Fruit fly (Drosophila melanogaster): ENCODE data around the gene fal.
A peak's percentile ranks its signal among the peaks of the same experiment; 100 is the strongest.

Gene fal

DNA sequence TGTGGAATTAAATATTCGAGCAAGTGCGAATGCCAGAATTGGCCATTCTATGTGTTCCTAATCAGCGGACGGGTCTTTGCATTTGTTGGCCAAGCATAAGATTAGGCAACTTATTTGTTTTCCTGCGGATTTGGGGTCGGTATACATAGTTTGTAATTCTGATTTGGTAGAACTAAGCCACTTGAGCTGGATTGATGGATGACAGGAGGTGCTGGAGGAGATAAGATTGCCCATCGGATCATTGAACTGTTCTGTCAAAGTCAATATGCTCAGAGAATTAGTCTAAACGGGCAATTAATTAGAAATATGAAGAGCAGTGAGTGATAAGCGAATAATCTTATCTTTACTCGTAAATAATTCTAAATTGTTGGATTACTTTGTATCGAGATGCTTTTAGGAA is 5.0 kb upstream of the fal start:
- TF ChIP-seq EcR (GFP tag; optimal IDR thresholded peaks at IDR 0.05) (no peak), CG8301 (tag; optimal IDR thresholded peaks at IDR 0.05) (no peak), Snoo (tag; optimal IDR thresholded peaks at IDR 0.05) (no peak), CG32121 (GFP tag; IDR thresholded peaks at IDR 0.05) (no peak), CG17806 (tag; optimal IDR thresholded peaks at IDR 0.05) (no peak), gl (tag; optimal IDR thresholded peaks at IDR 0.05) (no peak), CG15710 (tag; optimal IDR thresholded peaks at IDR 0.05) (no peak), Ets98B (GFP tag; IDR thresholded peaks at IDR 0.05) (no peak), CG14655 (GFP tag; optimal IDR thresholded peaks at IDR 0.05) (no peak), rn (GFP tag; IDR thresholded peaks at IDR 0.05) (no peak), CG9948 (tag; optimal IDR thresholded peaks at IDR 0.05) (no peak), Pif1B (GFP tag; optimal IDR thresholded peaks at IDR 0.05) (no peak), CG8159 (tag; optimal IDR thresholded peaks at IDR 0.05) (no peak), fd96Ca (GFP tag; IDR thresholded peaks at IDR 0.05) (no peak), CG10348 (GFP tag; IDR thresholded peaks at IDR 0.05) (no peak), CG4496 (GFP tag; IDR thresholded peaks at IDR 0.05) (no peak), CG12605 (GFP tag; IDR thresholded peaks at IDR 0.05) (no peak), CG34367 (tag; optimal IDR thresholded peaks at IDR 0.05) (no peak)

DNA sequence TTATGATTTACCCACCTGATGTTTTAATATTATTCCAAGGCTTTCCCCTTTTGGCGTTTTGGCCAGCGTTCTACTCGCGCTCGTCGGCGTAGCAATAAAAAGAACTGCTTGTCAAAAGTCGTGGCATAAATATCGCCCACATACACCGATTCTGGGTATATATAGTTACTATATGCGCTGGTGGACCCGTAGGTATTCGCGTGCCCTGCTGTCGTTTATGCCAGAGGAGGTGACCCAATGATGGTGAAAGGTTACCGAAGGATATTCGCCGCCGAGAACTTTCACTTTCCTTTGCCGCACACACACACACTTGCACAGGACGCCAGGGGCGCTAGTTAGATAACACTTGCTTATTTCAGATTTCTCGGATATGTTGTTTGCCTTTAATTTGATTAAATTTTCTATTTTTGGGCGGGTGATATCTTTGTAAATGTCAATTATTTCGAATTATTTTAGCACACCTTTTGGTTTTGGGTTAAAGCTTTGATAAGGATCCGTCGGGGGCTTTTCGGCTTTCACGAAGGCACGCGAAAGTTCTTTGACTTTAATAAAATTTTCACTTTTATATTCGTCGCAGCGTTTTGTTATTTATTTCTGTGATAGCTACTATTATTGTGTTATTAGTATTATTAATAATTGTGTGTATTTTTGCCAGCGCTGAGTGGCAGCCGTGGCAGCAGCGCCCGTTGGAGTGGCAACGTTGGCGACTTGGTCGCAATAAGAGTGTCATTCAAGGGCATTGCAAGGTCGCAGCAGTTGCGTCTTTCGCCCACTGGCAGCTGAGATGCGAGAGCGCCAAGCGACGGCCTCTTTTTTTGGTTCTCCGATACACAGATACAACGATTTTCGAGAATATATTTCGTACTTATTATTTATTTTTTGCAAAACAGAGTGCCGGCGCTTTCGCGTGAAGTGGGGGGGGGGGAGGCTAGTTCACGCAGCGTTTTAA is 2.6 kb upstream of the fal start:
- no peak for TF ChIP-seq Ets98B (GFP tag; IDR thresholded peaks at IDR 0.05)
- TF ChIP-seq EcR (GFP tag; optimal IDR thresholded peaks at IDR 0.05), result no peak

DNA sequence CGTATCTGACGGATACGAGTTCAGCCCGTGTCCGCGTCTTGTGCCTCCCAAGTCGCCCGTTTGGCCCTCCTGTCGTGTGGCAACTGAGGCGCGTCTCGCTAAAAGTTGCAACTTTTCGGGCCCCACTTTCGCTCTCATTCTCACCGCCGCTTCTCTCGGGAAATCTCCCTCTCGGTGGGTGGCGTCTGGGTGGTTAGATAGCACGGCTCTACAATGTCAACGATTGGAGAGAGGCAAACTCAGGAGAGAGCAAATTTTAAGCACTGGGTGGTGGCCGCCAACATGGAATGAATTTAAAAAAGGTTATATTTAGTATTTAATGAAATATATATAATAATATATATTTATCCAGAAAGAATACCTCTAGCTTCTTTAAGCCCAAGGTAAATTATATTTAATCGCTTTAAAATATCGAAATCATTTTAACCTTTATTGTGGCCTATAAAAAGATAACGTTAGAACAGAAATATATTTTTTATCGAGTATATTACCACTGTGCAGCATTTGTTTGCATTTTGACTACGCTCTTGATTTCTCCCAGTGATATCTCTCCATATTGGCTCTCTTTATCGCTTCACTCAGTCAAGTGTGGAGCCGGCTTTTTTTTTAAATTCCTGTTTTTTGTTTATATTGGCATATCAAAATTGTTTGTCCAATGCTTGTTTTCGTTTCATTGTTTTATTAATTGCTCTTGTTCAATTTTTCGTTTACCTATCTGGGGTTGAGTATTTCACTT is 1.8 kb upstream of the fal start, which contains the start of gene Gbs-76A:
Gene Gbs-76A (minus strand): TSS at position 327 of the 736 bp plus-strand sequence.
- peak; percentile 67 for TF ChIP-seq Pif1A (GFP tag; optimal IDR thresholded peaks at IDR 0.05)
- TF ChIP-seq CG9948 (tag; optimal IDR thresholded peaks at IDR 0.05), result peak; percentile 95
- peak; percentile 87 for TF ChIP-seq CG17806 (tag; optimal IDR thresholded peaks at IDR 0.05)
- TF ChIP-seq rn (GFP tag; IDR thresholded peaks at IDR 0.05), result peak; percentile 86
- peak; percentile 86 for TF ChIP-seq CG15710 (tag; optimal IDR thresholded peaks at IDR 0.05)
- peak; percentile 89 for TF ChIP-seq CG14655 (GFP tag; optimal IDR thresholded peaks at IDR 0.05)
- no peak; the same call in 2 of the 3 replicates for TF ChIP-seq CG4496 (GFP tag; IDR thresholded peaks at IDR 0.05)
- peak; percentile 65; the same call in 1 of the 3 replicates for TF ChIP-seq fd96Ca (GFP tag; IDR thresholded peaks at IDR 0.05)
- peak; percentile 80 for TF ChIP-seq Snoo (tag; optimal IDR thresholded peaks at IDR 0.05)
- TF ChIP-seq EcR (GFP tag; optimal IDR thresholded peaks at IDR 0.05), result no peak
- TF ChIP-seq CG10348 (GFP tag; IDR thresholded peaks at IDR 0.05), result peak; percentile 71; the same call in 1 of the 2 replicates
- TF ChIP-seq CG8301 (tag; optimal IDR thresholded peaks at IDR 0.05), result peak; percentile 81
- peak; percentile 83 for TF ChIP-seq CG34367 (tag; optimal IDR thresholded peaks at IDR 0.05)
- TF ChIP-seq CG12605 (GFP tag; IDR thresholded peaks at IDR 0.05), result peak; percentile 79
- peak; percentile 92 for TF ChIP-seq CG8159 (tag; optimal IDR thresholded peaks at IDR 0.05)
- peak; percentile 70 for TF ChIP-seq gl (tag; optimal IDR thresholded peaks at IDR 0.05)
- peak; percentile 81 for TF ChIP-seq Ets98B (GFP tag; IDR thresholded peaks at IDR 0.05)
- TF ChIP-seq D1 (tag; optimal IDR thresholded peaks at IDR 0.05), result peak; percentile 88
- TF ChIP-seq Pif1B (GFP tag; optimal IDR thresholded peaks at IDR 0.05), result peak; percentile 64
- peak; percentile 36 for TF ChIP-seq CG13204 (GFP tag; optimal IDR thresholded peaks at IDR 0.05)
- TF ChIP-seq CG32121 (GFP tag; IDR thresholded peaks at IDR 0.05), result peak; percentile 91

DNA sequence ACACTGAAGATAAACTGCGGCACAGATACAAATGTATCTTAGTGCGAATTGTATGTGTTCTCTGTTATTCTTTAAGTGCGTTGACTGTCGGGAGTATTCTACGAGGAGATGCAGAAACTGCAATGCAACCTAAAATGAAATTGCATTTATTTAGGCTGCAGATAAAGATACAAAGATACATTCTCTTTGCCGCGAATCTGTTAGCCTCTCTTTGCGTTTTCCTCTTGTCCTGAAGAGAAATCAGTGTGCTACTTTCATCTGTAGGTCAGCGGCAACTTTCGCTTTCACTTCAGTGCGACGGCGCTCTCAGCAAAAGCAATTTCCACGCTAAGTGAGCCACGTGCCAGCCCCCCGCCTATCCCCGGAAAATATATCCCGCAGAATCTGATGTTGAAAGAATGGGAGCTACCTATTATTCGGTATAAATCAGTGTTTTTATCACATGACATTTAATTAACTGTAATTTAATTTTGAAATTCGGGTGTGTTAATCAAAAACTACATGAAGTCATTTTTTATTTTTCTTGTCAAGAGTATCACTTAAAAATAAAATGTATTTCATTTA is 1.1 kb upstream of the fal start:
- TF ChIP-seq CG8159 (tag; optimal IDR thresholded peaks at IDR 0.05) (no peak), CG12605 (GFP tag; IDR thresholded peaks at IDR 0.05) (0 out of 2 replicates have a peak, but pooled peaks have one; percentile 22), CG9948 (tag; optimal IDR thresholded peaks at IDR 0.05) (no peak), fd96Ca (GFP tag; IDR thresholded peaks at IDR 0.05) (peak; percentile 10; the same call in 1 of the 3 replicates), EcR (GFP tag; optimal IDR thresholded peaks at IDR 0.05) (peak; percentile 67)

DNA sequence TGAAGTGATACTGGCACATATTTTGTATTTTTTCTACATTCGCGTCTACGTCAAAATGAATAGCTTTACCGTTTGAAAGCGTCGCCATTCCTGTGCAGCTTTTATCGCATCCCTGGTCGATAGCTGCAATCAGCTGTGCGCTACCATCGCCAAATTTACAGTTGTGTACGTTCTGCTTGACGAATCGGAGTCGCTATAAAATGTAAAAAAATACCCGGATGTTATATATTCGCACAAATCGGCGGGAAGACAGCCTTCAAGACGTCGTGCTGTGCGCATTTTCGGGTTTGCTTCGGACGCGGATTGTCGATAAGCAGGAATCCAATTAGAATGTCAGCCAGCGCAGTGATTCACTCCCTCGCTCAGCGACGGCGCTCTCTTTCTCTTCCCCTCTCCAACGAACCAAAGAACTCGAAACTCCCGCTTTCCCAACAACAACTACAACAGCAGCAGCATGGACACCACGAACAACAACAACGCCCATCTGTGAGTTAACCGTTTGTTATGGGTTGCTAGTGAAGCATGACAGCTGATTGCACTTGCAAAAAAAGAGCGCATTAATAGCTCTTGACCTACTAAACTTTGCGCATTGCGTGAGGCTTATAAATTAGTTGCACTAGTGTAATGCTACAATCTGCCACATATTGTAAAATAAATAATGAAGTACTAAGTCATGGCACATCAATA is 392 bp downstream of the fal start:
- peak; percentile 36 for TF ChIP-seq D1 (tag; optimal IDR thresholded peaks at IDR 0.05)
- peak; percentile 33; the same call in 1 of the 2 replicates for TF ChIP-seq Ets98B (GFP tag; IDR thresholded peaks at IDR 0.05)
- TF ChIP-seq CG12605 (GFP tag; IDR thresholded peaks at IDR 0.05), result no peak; the same call in 1 of the 2 replicates
- peak; percentile 55 for TF ChIP-seq CG8301 (tag; optimal IDR thresholded peaks at IDR 0.05)
- peak; percentile 55 for TF ChIP-seq CG32121 (GFP tag; IDR thresholded peaks at IDR 0.05)
- TF ChIP-seq Pif1B (GFP tag; optimal IDR thresholded peaks at IDR 0.05), result peak; percentile 32

All from whole organism, pupa.